Fruit fly (Drosophila melanogaster) whole organism, embryonic: Measurements from ENCODE around the gene cni.

Source experiments
- CG10654 ChIP-seq: fragments of 200-800 bp; sonication (Bioruptor generic); optimal IDR thresholded peaks from 2 replicates; lab custom pipeline; 2016; ENCODE audit warnings: missing biosample characterization, missing genetic modification characterization
- CG11247 ChIP-seq: fragments of 200-800 bp; sonication (Bioruptor generic); IDR thresholded peaks from 2 replicates; pipeline ENCODE4 v1.3.6; 2022; ENCODE audit warnings: missing biosample characterization, missing genetic modification characterization
- CG12071 ChIP-seq: fragments of 200-800 bp; sonication (Bioruptor generic); optimal IDR thresholded peaks from 3 replicates; lab custom pipeline; 2018; ENCODE audit warnings: missing biosample characterization, mild to moderate bottlenecking, missing genetic modification characterization
- CG12299 ChIP-seq: fragments of 200-800 bp; sonication (Bioruptor generic); optimal IDR thresholded peaks from 2 replicates; lab custom pipeline; 2018; ENCODE audit warnings: missing biosample characterization, mild to moderate bottlenecking, missing genetic modification characterization
- CG13624 ChIP-seq: fragments of 200-800 bp; sonication (Bioruptor generic); optimal IDR thresholded peaks from 2 replicates; lab custom pipeline; 2016; ENCODE audit warnings: missing biosample characterization, missing genetic modification characterization
- CG17912 ChIP-seq: fragments of 200-800 bp; sonication (Bioruptor generic); optimal IDR thresholded peaks from 2 replicates; lab custom pipeline; 2018; ENCODE audit warnings: missing biosample characterization, mild to moderate bottlenecking, missing genetic modification characterization
- CG2712 ChIP-seq: fragments of 200-800 bp; optimal IDR thresholded peaks from 3 replicates; lab custom pipeline; 2019; ENCODE audit warnings: missing biosample characterization, mild to moderate bottlenecking, missing genetic modification characterization, moderate library complexity
- CG31365 ChIP-seq: fragments of 200-800 bp; sonication (Bioruptor generic); optimal IDR thresholded peaks from 2 replicates; lab custom pipeline; 2018; ENCODE audit warnings: missing biosample characterization, mild to moderate bottlenecking, missing genetic modification characterization
- CG3281 ChIP-seq: fragments of 200-800 bp; sonication (Bioruptor generic); optimal IDR thresholded peaks from 3 replicates; lab custom pipeline; 2017; ENCODE audit warnings: missing biosample characterization, mild to moderate bottlenecking, missing genetic modification characterization
- CG34422 ChIP-seq: fragments of 200-800 bp; sonication (Bioruptor generic); IDR thresholded peaks from 3 replicates; pipeline ENCODE4 v1.3.6; 2022; ENCODE audit warnings: missing biosample characterization, missing genetic modification characterization
- CG4360 ChIP-seq: fragments of 200-800 bp; sonication (Bioruptor generic); IDR thresholded peaks from 2 replicates; pipeline ENCODE4 v1.3.6; 2022; ENCODE audit warnings: missing biosample characterization, missing genetic modification characterization
- CG6272 ChIP-seq: fragments of 200-800 bp; sonication (Bioruptor generic); IDR thresholded peaks from 2 replicates; pipeline ENCODE4 v1.3.6; 2022; ENCODE audit warnings: missing biosample characterization, missing genetic modification characterization
- CG7987 ChIP-seq: fragments of 200-800 bp; sonication (Bioruptor generic); optimal IDR thresholded peaks from 2 replicates; lab custom pipeline; 2018; ENCODE audit warnings: missing biosample characterization, mild to moderate bottlenecking, missing genetic modification characterization, moderate library complexity
- D19A ChIP-seq: fragments of 200-800 bp; optimal IDR thresholded peaks from 3 replicates; lab custom pipeline; 2019; ENCODE audit warnings: missing biosample characterization, mild to moderate bottlenecking, missing genetic modification characterization, moderate library complexity
- E2f2 ChIP-seq: fragments of 200-800 bp; sonication (Bioruptor generic); IDR thresholded peaks from 2 replicates; pipeline ENCODE4 v1.3.6; 2022; ENCODE audit warnings: missing biosample characterization, missing genetic modification characterization
- Ets65A ChIP-seq: fragments of 200-800 bp; sonication (Bioruptor generic); peaks from one replicate; lab custom pipeline; 2016; ENCODE audit warnings: missing biosample characterization, missing genetic modification characterization
- Gsc ChIP-seq: fragments of 200-800 bp; sonication (Bioruptor generic); IDR thresholded peaks from 2 replicates; pipeline ENCODE4 v1.3.6; 2022; ENCODE audit warnings: missing biosample characterization, missing genetic modification characterization
- Hr51 ChIP-seq, 2 experiments: fragments of 200-800 bp; sonication (Bioruptor generic); optimal IDR thresholded peaks; 2 replicates in 1 of 2; 3 replicates in 1 of 2; lab custom pipeline; 2016 to 2018; ENCODE audit warnings: missing biosample characterization in 2 of 2, missing genetic modification characterization in 2 of 2, mild to moderate bottlenecking in 1 of 2, moderate library complexity in 1 of 2
- Scr ChIP-seq: fragments of 200-800 bp; sonication (Bioruptor generic); IDR thresholded peaks from 2 replicates; pipeline ENCODE4 v1.3.6; 2022; ENCODE audit warnings: missing biosample characterization, missing genetic modification characterization; ENCODE audit not compliant: partially characterized antibody
- Ssrp ChIP-seq: fragments of 200-800 bp; sonication (Bioruptor generic); optimal IDR thresholded peaks from 2 replicates; lab custom pipeline; 2018; ENCODE audit warnings: missing biosample characterization, mild to moderate bottlenecking, missing genetic modification characterization, moderate library complexity
- Tbp ChIP-seq: fragments of >200 bp; optimal IDR thresholded peaks from 2 replicates; lab custom pipeline; 2018; ENCODE audit warnings: missing biosample characterization, missing genetic modification characterization
- Trl ChIP-seq, 3 experiments: fragments of >200 bp in 2 of 3; fragments of 200-800 bp in 1 of 3; sonication (Bioruptor generic) in 1 of 3; optimal IDR thresholded peaks; 2 replicates in 1 of 3; 3 replicates in 2 of 3; lab custom pipeline; 2016 to 2017; ENCODE audit warnings: missing biosample characterization in 1 of 3, missing genetic modification characterization in 1 of 3
- abd-A ChIP-seq: fragments of 200-800 bp; sonication (Bioruptor generic); optimal IDR thresholded peaks from 3 replicates; lab custom pipeline; 2019; ENCODE audit warnings: missing biosample characterization, mild to moderate bottlenecking, missing genetic modification characterization, moderate library complexity
- ac ChIP-seq: fragments of 200-800 bp; sonication (Bioruptor generic); optimal IDR thresholded peaks from 3 replicates; lab custom pipeline; 2017; ENCODE audit warnings: missing biosample characterization, mild to moderate bottlenecking, missing genetic modification characterization
- ato ChIP-seq: fragments of 200-800 bp; sonication (Bioruptor generic); IDR thresholded peaks from 2 replicates; pipeline ENCODE4 v1.3.6; 2022; ENCODE audit warnings: missing biosample characterization, missing genetic modification characterization; ENCODE audit not compliant: partially characterized antibody
- az2 ChIP-seq: fragments of 200-800 bp; sonication (Bioruptor generic); optimal IDR thresholded peaks from 3 replicates; lab custom pipeline; 2016; ENCODE audit warnings: missing biosample characterization, missing genetic modification characterization
- bab2 ChIP-seq: fragments of 200-800 bp; sonication (Bioruptor generic); optimal IDR thresholded peaks from 2 replicates; lab custom pipeline; 2016; ENCODE audit warnings: missing biosample characterization, missing genetic modification characterization
- cg ChIP-seq: fragments of 200-800 bp; sonication (Bioruptor generic); optimal IDR thresholded peaks from 3 replicates; lab custom pipeline; 2019; ENCODE audit warnings: missing biosample characterization, mild to moderate bottlenecking, missing genetic modification characterization, moderate library complexity
- chif ChIP-seq, 2 experiments: fragments of 200-800 bp; sonication (Bioruptor generic); optimal IDR thresholded peaks; 3 replicates each; lab custom pipeline; 2016; ENCODE audit warnings: missing biosample characterization in 2 of 2, missing genetic modification characterization in 2 of 2
- chinmo ChIP-seq: fragments of 200-800 bp; sonication (Bioruptor generic); IDR thresholded peaks from 4 replicates; pipeline ENCODE4 v1.3.6; 2022; ENCODE audit warnings: missing biosample characterization, missing genetic modification characterization; ENCODE audit not compliant: partially characterized antibody
- crol ChIP-seq: fragments of 200-800 bp; sonication (Bioruptor generic); IDR thresholded peaks from 2 replicates; pipeline ENCODE4 v1.3.6; 2022; ENCODE audit warnings: missing biosample characterization, missing genetic modification characterization
- crp ChIP-seq, 2 experiments: fragments of 200-800 bp; sonication (Bioruptor generic); optimal IDR thresholded peaks; 2 replicates in 1 of 2; 3 replicates in 1 of 2; lab custom pipeline; 2017; ENCODE audit warnings: missing biosample characterization in 2 of 2, missing genetic modification characterization in 2 of 2, mild to moderate bottlenecking in 1 of 2, moderate library complexity in 1 of 2
- dan ChIP-seq: fragments of 200-800 bp; sonication (Bioruptor generic); IDR thresholded peaks from 2 replicates; pipeline ENCODE4 v1.3.6; 2022; ENCODE audit warnings: missing biosample characterization, missing genetic modification characterization
- dati ChIP-seq: fragments of 200-800 bp; sonication (Bioruptor generic); IDR thresholded peaks from 2 replicates; pipeline ENCODE4 v1.3.6; 2022; ENCODE audit warnings: missing biosample characterization, missing genetic modification characterization
- dmrt11E ChIP-seq: fragments of 200-800 bp; sonication (Bioruptor generic); optimal IDR thresholded peaks from 3 replicates; lab custom pipeline; 2018; ENCODE audit warnings: missing biosample characterization, mild to moderate bottlenecking, missing genetic modification characterization, moderate library complexity
- fd64A ChIP-seq: fragments of 200-800 bp; sonication (Bioruptor generic); optimal IDR thresholded peaks from 3 replicates; lab custom pipeline; 2018; ENCODE audit warnings: missing biosample characterization, mild to moderate bottlenecking, missing genetic modification characterization
- grn ChIP-seq: fragments of 200-800 bp; sonication (Bioruptor generic); optimal IDR thresholded peaks from 3 replicates; lab custom pipeline; 2017; ENCODE audit warnings: missing biosample characterization, missing genetic modification characterization
- gsb ChIP-seq: fragments of 200-800 bp; sonication (Bioruptor generic); IDR thresholded peaks from 2 replicates; pipeline ENCODE4 v1.3.6; 2022; ENCODE audit warnings: missing biosample characterization, missing genetic modification characterization
- gsb-n ChIP-seq: fragments of 200-800 bp; sonication (Bioruptor generic); optimal IDR thresholded peaks from 3 replicates; lab custom pipeline; 2018; ENCODE audit warnings: missing biosample characterization, mild to moderate bottlenecking, missing genetic modification characterization
- onecut ChIP-seq: fragments of 200-800 bp; sonication (Bioruptor generic); IDR thresholded peaks from 2 replicates; pipeline ENCODE4 v1.3.6; 2022; ENCODE audit warnings: missing biosample characterization, missing genetic modification characterization
- pan ChIP-seq, 4 experiments: fragments of >200 bp in 3 of 4; fragments of 200-800 bp in 1 of 4; sonication (Bioruptor generic) in 1 of 4; optimal IDR thresholded peaks in 3 of 4; IDR thresholded peaks in 1 of 4; 2 replicates each; pipeline versions ENCODE4 v1.3.6 to Lab custom; 2017 to 2022; ENCODE audit warnings: missing biosample characterization in 2 of 4, missing genetic modification characterization in 2 of 4, mixed read lengths in 1 of 4
- pfk ChIP-seq: fragments of 200-800 bp; sonication (Bioruptor generic); optimal IDR thresholded peaks from 2 replicates; lab custom pipeline; 2018; ENCODE audit warnings: missing biosample characterization, mild to moderate bottlenecking, missing genetic modification characterization, moderate library complexity
- sens ChIP-seq: fragments of 200-800 bp; sonication (Bioruptor generic); peaks from one replicate; lab custom pipeline; 2016; ENCODE audit warnings: missing biosample characterization, missing genetic modification characterization
- stwl ChIP-seq: fragments of 200-800 bp; sonication (Bioruptor generic); optimal IDR thresholded peaks from 3 replicates; lab custom pipeline; 2018; ENCODE audit warnings: missing biosample characterization, mild to moderate bottlenecking, missing genetic modification characterization, moderate library complexity
- sug ChIP-seq: fragments of 200-800 bp; optimal IDR thresholded peaks from 2 replicates; lab custom pipeline; 2019; ENCODE audit warnings: missing biosample characterization, mild to moderate bottlenecking, missing genetic modification characterization, moderate library complexity
- zen ChIP-seq: fragments of 200-800 bp; sonication (Bioruptor generic); optimal IDR thresholded peaks from 3 replicates; lab custom pipeline; 2018; ENCODE audit warnings: missing biosample characterization, mild to moderate bottlenecking, missing genetic modification characterization, moderate library complexity
- zfh2 ChIP-seq: fragments of 200-800 bp; sonication (Bioruptor generic); optimal IDR thresholded peaks from 2 replicates; lab custom pipeline; 2016; ENCODE audit warnings: missing biosample characterization, missing genetic modification characterization

cni gene

dm6 chr2L:16274100-16274499 lies 36.4 kb downstream of the cni start:
- TF ChIP-seq CG31365 (tag; lab: Kevin White, UChicago) = no peak
- TF ChIP-seq zen = peak; percentile 70
- peak; percentile 66 for TF ChIP-seq Ets65A (GFP tag; lab: Kevin White, UChicago)
- TF ChIP-seq Gsc (GFP tag; lab: Robert Waterston, UW) = no peak
- TF ChIP-seq bab2 (GFP tag; lab: Kevin White, UChicago) = no peak
- TF ChIP-seq D19A (tag; lab: Kevin White, UChicago) = no peak
- no peak for TF ChIP-seq chif (GFP tag; optimal IDR thresholded peaks at IDR 0.05; lab: Kevin White, UChicago)

- TF ChIP-seq CG3281 (GFP tag; lab: Kevin White, UChicago) = no peak
- TF ChIP-seq dan (GFP tag; lab: Robert Waterston, UW) = no peak
- TF ChIP-seq chinmo (GFP tag; lab: Robert Waterston, UW) = peak; percentile 85; the same call in 1 of the 4 replicates
- TF ChIP-seq onecut (GFP tag; lab: Robert Waterston, UW) = peak; percentile 44; the same call in 1 of the 2 replicates
- TF ChIP-seq az2 = no peak
- peak; percentile 33 for TF ChIP-seq pfk (GFP tag; lab: Kevin White, UChicago)
- no peak for TF ChIP-seq CG10654 (GFP tag; lab: Kevin White, UChicago)
- 0 out of 2 replicates have a peak, but pooled peaks have one; percentile 6 for TF ChIP-seq CG4360 (GFP tag; lab: Robert Waterston, UW)
- TF ChIP-seq sens (GFP tag; lab: Kevin White, UChicago) = peak; percentile 20
- TF ChIP-seq cg (GFP tag; lab: Kevin White, UChicago) = peak; percentile 1
- TF ChIP-seq CG6272 (GFP tag; lab: Robert Waterston, UW) = no peak
- no peak for TF ChIP-seq Scr (GFP tag; lab: Robert Waterston, UW)
- no peak for TF ChIP-seq zfh2 (GFP tag; lab: Kevin White, UChicago)
- peak in 1 of 2 experiments; percentile 12 for TF ChIP-seq crp (GFP tag; optimal IDR thresholded peaks at IDR 0.05; lab: Kevin White, UChicago)
- no peak for TF ChIP-seq Ssrp (tag; lab: Kevin White, UChicago)
- TF ChIP-seq CG13624 (GFP tag; lab: Kevin White, UChicago) = peak; percentile 77
- no peak for TF ChIP-seq ato
- no peak for TF ChIP-seq crol (GFP tag; lab: Robert Waterston, UW)
- peak; percentile 9; the same call in 1 of the 3 replicates for TF ChIP-seq CG34422 (GFP tag; lab: Robert Waterston, UW)
- TF ChIP-seq sug (tag; lab: Kevin White, UChicago) = peak; percentile 1
Observed at dm6 chr2L:16273439-16273838, 37.1 kb downstream of the cni start.

- peak; percentile 1 for TF ChIP-seq dmrt11E (tag; lab: Kevin White, UChicago)
- peak; percentile 51 for TF ChIP-seq CG12071 (GFP tag; lab: Kevin White, UChicago)
- TF ChIP-seq pan (optimal IDR thresholded peaks at IDR 0.05; lab: Kevin White, UChicago) = no peak
- TF ChIP-seq pan (GFP tag; optimal IDR thresholded peaks at IDR 0.05 in 1 of 2, IDR thresholded peaks at IDR 0.05 in 1 of 2) = no peak
- TF ChIP-seq CG2712 (tag; lab: Kevin White, UChicago) = peak; percentile 2
- no peak for TF ChIP-seq gsb-n (tag; lab: Kevin White, UChicago)
- peak; percentile 25; the same call in 1 of the 2 replicates for TF ChIP-seq E2f2 (GFP tag; lab: Robert Waterston, UW)
- TF ChIP-seq grn = peak; percentile 23
- TF ChIP-seq dati (GFP tag; lab: Robert Waterston, UW) = no peak
- peak; percentile 19 for TF ChIP-seq ac (GFP tag; lab: Kevin White, UChicago)
- peak; percentile 7 for TF ChIP-seq CG12299 (tag; lab: Kevin White, UChicago)
- TF ChIP-seq Hr51 (GFP tag; optimal IDR thresholded peaks at IDR 0.05; lab: Kevin White, UChicago) = no peak
- peak; percentile 69 for TF ChIP-seq CG7987
- TF ChIP-seq Trl (optimal IDR thresholded peaks at IDR 0.05; lab: Kevin White, UChicago) = no peak
- TF ChIP-seq Trl (GFP tag; optimal IDR thresholded peaks at IDR 0.05; lab: Kevin White, UChicago) = no peak
- peak; percentile 48 for TF ChIP-seq CG17912
- no peak for TF ChIP-seq az2
- TF ChIP-seq abd-A (tag; lab: Kevin White, UChicago) = peak; percentile 51
- TF ChIP-seq CG11247 (GFP tag; lab: Robert Waterston, UW) = peak; percentile 23; the same call in 1 of the 2 replicates
- no peak for TF ChIP-seq stwl (tag; lab: Kevin White, UChicago)
- no peak for TF ChIP-seq Tbp (GFP tag; lab: Kevin White, UChicago)
- peak; percentile 62 for TF ChIP-seq fd64A (GFP tag; lab: Kevin White, UChicago)
- TF ChIP-seq gsb (GFP tag; lab: Robert Waterston, UW) = no peak
Observed at dm6 chr2L:16272730-16273129, 37.8 kb downstream of the cni start.
